Worm (Caenorhabditis elegans) whole organism, L3 larva: ENCODE data around the gene sru-9.
"Not testable (repeated sequence)": the region's sequence is repeated elsewhere in the genome, so short reads cannot be mapped to it uniquely, and the experiment has no call there.

ENCODE experiments used
- R02D3.7 ChIP-seq: fragments of 150-350 bp; optimal IDR thresholded peaks from 2 replicates; lab custom pipeline; 2014; ENCODE audit warnings: missing biosample characterization, missing genetic modification characterization
- ZK546.5 ChIP-seq: sonication (generic microtip); optimal IDR thresholded peaks from 2 replicates; lab custom pipeline; 2017; ENCODE audit warnings: missing biosample characterization, missing genetic modification characterization
- aly-2 ChIP-seq: fragments of 150-350 bp; optimal IDR thresholded peaks from 2 replicates; lab custom pipeline; 2014; ENCODE audit warnings: missing biosample characterization, missing genetic modification characterization
- ama-1 ChIP-seq: fragments of 150-350 bp; optimal IDR thresholded peaks from 2 replicates; lab custom pipeline; 2018
- ceh-16 ChIP-seq: sonication (generic microtip); optimal IDR thresholded peaks from 2 replicates; lab custom pipeline; 2017; ENCODE audit warnings: missing biosample characterization, missing genetic modification characterization
- ceh-28 ChIP-seq: fragments of 150-350 bp; optimal IDR thresholded peaks from 2 replicates; lab custom pipeline; 2014; ENCODE audit warnings: missing biosample characterization, missing genetic modification reagents, missing genetic modification characterization
- ceh-82 ChIP-seq: fragments of 150-350 bp; optimal IDR thresholded peaks from 2 replicates; lab custom pipeline; 2014; ENCODE audit warnings: missing biosample characterization, missing genetic modification characterization
- egl-5 ChIP-seq: fragments of 150-350 bp; optimal IDR thresholded peaks from 2 replicates; lab custom pipeline; 2017; ENCODE audit warnings: missing biosample characterization, missing genetic modification reagents, missing genetic modification characterization, inconsistent platforms
- elt-2 ChIP-seq: sonication (generic microtip); optimal IDR thresholded peaks from 2 replicates; lab custom pipeline; 2016; ENCODE audit warnings: missing genetic modification reagents, mild to moderate bottlenecking, missing genetic modification characterization, missing compliant biosample characterization
- elt-3 ChIP-seq, 3 experiments: fragments of 150-350 bp in 1 of 3; sonication (generic microtip) in 2 of 3; optimal IDR thresholded peaks; 2 replicates in 2 of 3; 4 replicates in 1 of 3; lab custom pipeline; 2014 to 2017; ENCODE audit warnings: missing biosample characterization in 3 of 3, missing genetic modification characterization in 3 of 3
- fkh-10 ChIP-seq: sonication (generic microtip); optimal IDR thresholded peaks from 2 replicates; lab custom pipeline; 2017; ENCODE audit warnings: missing biosample characterization, missing genetic modification reagents, missing genetic modification characterization
- hmg-11 ChIP-seq: sonication (generic microtip); optimal IDR thresholded peaks from 2 replicates; lab custom pipeline; 2016; ENCODE audit warnings: missing genetic modification characterization, missing compliant biosample characterization
- jun-1 ChIP-seq: fragments of 150-350 bp; optimal IDR thresholded peaks from 2 replicates; lab custom pipeline; 2014; ENCODE audit warnings: missing biosample characterization, missing genetic modification reagents, missing genetic modification characterization
- lin-15B ChIP-seq: fragments of 150-350 bp; optimal IDR thresholded peaks from 2 replicates; lab custom pipeline; 2014; ENCODE audit warnings: missing biosample characterization, missing genetic modification characterization
- lin-39 ChIP-seq: fragments of 150-350 bp; optimal IDR thresholded peaks from 2 replicates; lab custom pipeline; 2018; ENCODE audit warnings: missing biosample characterization, missing genetic modification reagents, missing genetic modification characterization
- lsy-12 ChIP-seq: sonication (generic microtip); optimal IDR thresholded peaks from 2 replicates; lab custom pipeline; 2016; ENCODE audit warnings: mild to moderate bottlenecking, missing genetic modification characterization, missing compliant biosample characterization
- mdl-1 ChIP-seq: fragments of 150-350 bp; optimal IDR thresholded peaks from 2 replicates; lab custom pipeline; 2014; ENCODE audit warnings: missing biosample characterization, missing genetic modification characterization
- nfya-1 ChIP-seq: sonication (generic microtip); optimal IDR thresholded peaks from 2 replicates; lab custom pipeline; 2017; ENCODE audit warnings: missing genetic modification characterization, mild to moderate bottlenecking, missing compliant biosample characterization, antibody characterized with exemption, moderate library complexity; ENCODE audit not compliant: insufficient read depth
- nhr-12 ChIP-seq: fragments of 150-350 bp; optimal IDR thresholded peaks from 2 replicates; lab custom pipeline; 2014; ENCODE audit warnings: missing biosample characterization, missing genetic modification characterization
- nhr-237 ChIP-seq: fragments of 150-350 bp; optimal IDR thresholded peaks from 2 replicates; lab custom pipeline; 2014; ENCODE audit warnings: missing biosample characterization, missing genetic modification characterization
- nhr-25 ChIP-seq: sonication (generic microtip); optimal IDR thresholded peaks from 2 replicates; lab custom pipeline; 2017; ENCODE audit warnings: missing biosample characterization, missing genetic modification characterization
- nhr-28 ChIP-seq: fragments of 150-350 bp; optimal IDR thresholded peaks from 2 replicates; lab custom pipeline; 2014; ENCODE audit warnings: missing biosample characterization, missing genetic modification characterization
- nhr-43 ChIP-seq: sonication (generic microtip); optimal IDR thresholded peaks from 2 replicates; lab custom pipeline; 2016; ENCODE audit warnings: mild to moderate bottlenecking, missing genetic modification characterization, missing compliant biosample characterization; ENCODE audit not compliant: poor library complexity, severe bottlenecking
- nhr-77 ChIP-seq: fragments of 150-350 bp; optimal IDR thresholded peaks from 2 replicates; lab custom pipeline; 2014; ENCODE audit warnings: missing biosample characterization, missing genetic modification characterization
- pqm-1 ChIP-seq: fragments of 150-350 bp; optimal IDR thresholded peaks from 2 replicates; lab custom pipeline; 2017; ENCODE audit warnings: missing biosample characterization, missing genetic modification characterization, inconsistent platforms
- skn-1 ChIP-seq: fragments of 150-350 bp; optimal IDR thresholded peaks from 2 replicates; lab custom pipeline; 2014; ENCODE audit warnings: missing biosample characterization, missing genetic modification characterization
- snpc-4 ChIP-seq: fragments of 150-350 bp; optimal IDR thresholded peaks from 2 replicates; lab custom pipeline; 2014; ENCODE audit warnings: missing biosample characterization, missing genetic modification characterization
- tbx-2 ChIP-seq: sonication (generic microtip); optimal IDR thresholded peaks from 2 replicates; lab custom pipeline; 2016; ENCODE audit warnings: mild to moderate bottlenecking, missing genetic modification characterization, missing compliant biosample characterization
- unc-39 ChIP-seq: sonication (generic microtip); optimal IDR thresholded peaks from 4 replicates; lab custom pipeline; 2017; ENCODE audit warnings: missing biosample characterization, missing genetic modification characterization
- unc-62 ChIP-seq: fragments of 150-350 bp; sonication (generic microtip); optimal IDR thresholded peaks from 4 replicates; lab custom pipeline; 2014; ENCODE audit warnings: missing biosample characterization, missing genetic modification reagents, missing genetic modification characterization
- zag-1 ChIP-seq: fragments of 150-350 bp; optimal IDR thresholded peaks from 2 replicates; lab custom pipeline; 2014; ENCODE audit warnings: missing biosample characterization, missing genetic modification characterization
- ztf-11 ChIP-seq: fragments of 150-350 bp; optimal IDR thresholded peaks from 2 replicates; lab custom pipeline; 2014; ENCODE audit warnings: missing biosample characterization, missing genetic modification characterization

sru-9 gene

ce11 chrIV:13575673-13576072, 13.1 kb upstream of the sru-9 start:
- no peak for TF ChIP-seq pqm-1
- no peak for TF ChIP-seq unc-62 (GFP tag; lab: Kevin White, UChicago)
- no peak for TF ChIP-seq ceh-16
- TF ChIP-seq ztf-11 (tag; lab: Kevin White, UChicago): no peak
- TF ChIP-seq aly-2 (tag; lab: Kevin White, UChicago): no peak
- TF ChIP-seq fkh-10: no peak
- TF ChIP-seq mdl-1 (tag; lab: Kevin White, UChicago): no peak
- TF ChIP-seq snpc-4 (tag; lab: Kevin White, UChicago): no peak
- no peak for TF ChIP-seq lin-39 (tag; lab: Kevin White, UChicago)
- no peak for TF ChIP-seq ama-1 (lab: Kevin White, UChicago)
- TF ChIP-seq zag-1 (tag; lab: Kevin White, UChicago): no peak
- no peak for TF ChIP-seq nhr-237 (tag; lab: Kevin White, UChicago)

ce11 chrIV:13578174-13578573, 10.6 kb upstream of the sru-9 start, which contains the start of gene Y45F10B.8:
Gene Y45F10B.8 (minus strand): TSS chrIV:13578274.
- not testable (repeated sequence) for TF ChIP-seq mdl-1 (tag; lab: Kevin White, UChicago); fkh-10; ceh-82

- TF ChIP-seq snpc-4 (tag; lab: Kevin White, UChicago); lin-15B; jun-1 (tag; lab: Kevin White, UChicago): not testable (repeated sequence)
- TF ChIP-seq, all 47 proteins: peak for 0; not testable (repeated sequence) for 47
These were observed 9.8 kb upstream of the sru-9 start, which contains the start of gene sru-16 for ce11 chrIV:13578953-13579352. Gene sru-16 (plus strand): TSS chrIV:13579253.

- TF ChIP-seq nhr-12: no peak
- TF ChIP-seq nhr-237 (tag; lab: Kevin White, UChicago): no peak
- TF ChIP-seq ceh-28 (tag; lab: Kevin White, UChicago): no peak
- no peak for TF ChIP-seq elt-2 (tag; lab: Kevin White, UChicago)
- no peak for TF ChIP-seq mdl-1 (tag; lab: Kevin White, UChicago)
- TF ChIP-seq unc-62 (GFP tag; lab: Kevin White, UChicago): no peak
- TF ChIP-seq ceh-16: no peak
- TF ChIP-seq hmg-11: no peak
- no peak for TF ChIP-seq skn-1 (tag; lab: Kevin White, UChicago)
- TF ChIP-seq snpc-4 (tag; lab: Kevin White, UChicago): no peak
- TF ChIP-seq nhr-43 (tag; lab: Kevin White, UChicago): no peak
- no peak for TF ChIP-seq unc-39 (tag; lab: Kevin White, UChicago)
- no peak for TF ChIP-seq elt-3 (tag; optimal IDR thresholded peaks at IDR 0.05; lab: Kevin White, UChicago)
These were observed 5.9 kb upstream of the sru-9 start, which contains the start of gene sru-12 for ce11 chrIV:13582909-13583308. Gene sru-12 (plus strand): TSS chrIV:13583209.

- no peak for TF ChIP-seq nfya-1 (tag; lab: Kevin White, UChicago)
- no peak for TF ChIP-seq pqm-1
- TF ChIP-seq ztf-11 (tag; lab: Kevin White, UChicago): no peak
- TF ChIP-seq ceh-28 (tag; lab: Kevin White, UChicago): no peak
- TF ChIP-seq R02D3.7 (tag; lab: Kevin White, UChicago): no peak
- no peak for TF ChIP-seq nhr-237 (tag; lab: Kevin White, UChicago)
- no peak for TF ChIP-seq nhr-25 (tag; lab: Kevin White, UChicago)
- no peak for TF ChIP-seq tbx-2 (tag; lab: Kevin White, UChicago)
- TF ChIP-seq nhr-28 (tag; lab: Kevin White, UChicago): no peak
- TF ChIP-seq nhr-77 (tag; lab: Kevin White, UChicago): no peak
- no peak for TF ChIP-seq egl-5 (tag; lab: Kevin White, UChicago)
- TF ChIP-seq lsy-12 (tag; lab: Kevin White, UChicago): no peak
- no peak for TF ChIP-seq ZK546.5 (tag; lab: Kevin White, UChicago)
- no peak for TF ChIP-seq elt-2 (tag; lab: Kevin White, UChicago)
- no peak for TF ChIP-seq zag-1 (tag; lab: Kevin White, UChicago)
- TF ChIP-seq unc-39 (tag; lab: Kevin White, UChicago): no peak
- no peak for TF ChIP-seq jun-1 (tag; lab: Kevin White, UChicago)
These were observed 4.1 kb upstream of the sru-9 start, which contains the start of gene sru-11 for ce11 chrIV:13584646-13585045. Gene sru-11 (plus strand): TSS chrIV:13584946.
